Fruit fly (Drosophila melanogaster) whole organism, embryonic: Measurements from ENCODE around the gene Acn.

Experiments
- B-H2 ChIP-seq: fragments of 200-800 bp; sonication (Bioruptor generic); optimal IDR thresholded peaks from 2 replicates; lab custom pipeline; 2018; ENCODE audit warnings: missing biosample characterization, mild to moderate bottlenecking, missing genetic modification characterization
- CG10147 ChIP-seq: fragments of 200-800 bp; sonication (Bioruptor generic); optimal IDR thresholded peaks from 2 replicates; lab custom pipeline; 2019; ENCODE audit warnings: missing biosample characterization, mild to moderate bottlenecking, missing genetic modification characterization, moderate library complexity
- CG10543 ChIP-seq: fragments of 200-800 bp; sonication (Bioruptor generic); optimal IDR thresholded peaks from 3 replicates; lab custom pipeline; 2017; ENCODE audit warnings: missing biosample characterization, mild to moderate bottlenecking, missing genetic modification characterization, moderate library complexity
- CG12104 ChIP-seq: fragments of 200-800 bp; sonication (Bioruptor generic); optimal IDR thresholded peaks from 3 replicates; lab custom pipeline; 2016; ENCODE audit warnings: missing biosample characterization, missing genetic modification characterization
- CG12236 ChIP-seq: fragments of 200-800 bp; sonication (Bioruptor generic); optimal IDR thresholded peaks from 2 replicates; lab custom pipeline; 2016; ENCODE audit warnings: missing biosample characterization, missing genetic modification characterization
- CG13296 ChIP-seq: fragments of 200-800 bp; sonication (Bioruptor generic); optimal IDR thresholded peaks from 3 replicates; lab custom pipeline; 2018; ENCODE audit warnings: missing biosample characterization, mild to moderate bottlenecking, missing genetic modification characterization
- CG14965 ChIP-seq: fragments of 200-800 bp; sonication (Bioruptor generic); optimal IDR thresholded peaks from 2 replicates; lab custom pipeline; 2016; ENCODE audit warnings: missing biosample characterization, missing genetic modification characterization, borderline replicate concordance
- CG15696 ChIP-seq: fragments of 200-800 bp; sonication (Bioruptor generic); optimal IDR thresholded peaks from 2 replicates; lab custom pipeline; 2019; ENCODE audit warnings: missing biosample characterization, mild to moderate bottlenecking, missing genetic modification characterization, moderate library complexity
- CG16815 ChIP-seq: fragments of 200-800 bp; sonication (Bioruptor generic); optimal IDR thresholded peaks from 3 replicates; lab custom pipeline; 2017; ENCODE audit warnings: missing biosample characterization, mild to moderate bottlenecking, missing genetic modification characterization
- CG17359 ChIP-seq: fragments of 200-800 bp; sonication (Bioruptor generic); optimal IDR thresholded peaks from 3 replicates; lab custom pipeline; 2018; ENCODE audit warnings: missing biosample characterization, mild to moderate bottlenecking, missing genetic modification characterization, moderate library complexity
- CG17361 ChIP-seq: fragments of 200-800 bp; sonication (Bioruptor generic); IDR thresholded peaks from 3 replicates; pipeline ENCODE4 v1.3.6; 2022; ENCODE audit warnings: missing biosample characterization, missing genetic modification characterization
- CG17612 ChIP-seq: fragments of 200-800 bp; sonication (Bioruptor generic); IDR thresholded peaks from 2 replicates; pipeline ENCODE4 v1.3.6; 2022; ENCODE audit warnings: missing biosample characterization, missing genetic modification characterization
- CG2116 ChIP-seq: fragments of 200-800 bp; sonication (Bioruptor generic); optimal IDR thresholded peaks from 3 replicates; lab custom pipeline; 2018; ENCODE audit warnings: missing biosample characterization, mild to moderate bottlenecking, missing genetic modification characterization
- CG30431 ChIP-seq: fragments of 200-800 bp; sonication (Bioruptor generic); optimal IDR thresholded peaks from 2 replicates; lab custom pipeline; 2017; ENCODE audit warnings: missing biosample characterization, missing genetic modification characterization
- CG32772 ChIP-seq: fragments of 200-800 bp; sonication (Bioruptor generic); IDR thresholded peaks from 2 replicates; pipeline ENCODE4 v1.3.6; 2022; ENCODE audit warnings: missing biosample characterization, missing genetic modification characterization
- CG3281 ChIP-seq: fragments of 200-800 bp; sonication (Bioruptor generic); optimal IDR thresholded peaks from 3 replicates; lab custom pipeline; 2017; ENCODE audit warnings: missing biosample characterization, mild to moderate bottlenecking, missing genetic modification characterization
- CG34224 ChIP-seq: fragments of 200-800 bp; sonication (Bioruptor generic); IDR thresholded peaks from 3 replicates; pipeline ENCODE4 v1.3.6; 2022; ENCODE audit warnings: missing biosample characterization, missing genetic modification characterization; ENCODE audit not compliant: partially characterized antibody
- CG4820 ChIP-seq: fragments of 200-800 bp; sonication (Bioruptor generic); optimal IDR thresholded peaks from 3 replicates; lab custom pipeline; 2016; ENCODE audit warnings: missing biosample characterization, missing genetic modification characterization
- CG5953 ChIP-seq: fragments of 200-800 bp; sonication (Bioruptor generic); IDR thresholded peaks from 2 replicates; pipeline ENCODE4 v1.3.6; 2022; ENCODE audit warnings: missing biosample characterization, missing genetic modification characterization
- CG7556 ChIP-seq: fragments of 200-800 bp; sonication (Bioruptor generic); optimal IDR thresholded peaks from 2 replicates; lab custom pipeline; 2017; ENCODE audit warnings: missing biosample characterization, mild to moderate bottlenecking, missing genetic modification characterization
- CG7987 ChIP-seq: fragments of 200-800 bp; sonication (Bioruptor generic); optimal IDR thresholded peaks from 2 replicates; lab custom pipeline; 2018; ENCODE audit warnings: missing biosample characterization, mild to moderate bottlenecking, missing genetic modification characterization, moderate library complexity
- CG9727 ChIP-seq: fragments of 200-800 bp; sonication (Bioruptor generic); optimal IDR thresholded peaks from 3 replicates; lab custom pipeline; 2017; ENCODE audit warnings: missing biosample characterization, mild to moderate bottlenecking, missing genetic modification characterization
- Dip2 ChIP-seq: fragments of 200-800 bp; sonication (Bioruptor generic); IDR thresholded peaks from 2 replicates; pipeline ENCODE4 v1.3.6; 2022; ENCODE audit warnings: missing biosample characterization, missing genetic modification characterization
- HmgD ChIP-seq: fragments of 200-800 bp; sonication (Bioruptor generic); optimal IDR thresholded peaks from 3 replicates; lab custom pipeline; 2016; ENCODE audit warnings: missing biosample characterization, missing genetic modification characterization
- MBD-R2 ChIP-seq: fragments of 200-800 bp; sonication (Bioruptor generic); IDR thresholded peaks from 2 replicates; pipeline ENCODE4 v1.3.6; 2022; ENCODE audit warnings: missing biosample characterization, missing genetic modification characterization
- MTF-1 ChIP-seq: fragments of 200-800 bp; sonication (Bioruptor generic); optimal IDR thresholded peaks from 2 replicates; lab custom pipeline; 2018; ENCODE audit warnings: missing biosample characterization, mild to moderate bottlenecking, missing genetic modification characterization, borderline replicate concordance
- Mad ChIP-seq: fragments of 200-800 bp; sonication (Bioruptor generic); optimal IDR thresholded peaks from 2 replicates; lab custom pipeline; 2016; ENCODE audit warnings: missing biosample characterization, missing genetic modification characterization
- Mrtf ChIP-seq: fragments of 200-800 bp; sonication (Bioruptor generic); IDR thresholded peaks from 3 replicates; pipeline ENCODE4 v1.3.6; 2022; ENCODE audit warnings: missing biosample characterization, missing genetic modification characterization
- NfI ChIP-seq: fragments of 200-800 bp; sonication (Bioruptor generic); optimal IDR thresholded peaks from 3 replicates; lab custom pipeline; 2018; ENCODE audit warnings: missing biosample characterization, mild to moderate bottlenecking, missing genetic modification characterization, moderate library complexity
- Pdp1 ChIP-seq, 2 experiments: fragments of 200-800 bp; sonication (Bioruptor generic); optimal IDR thresholded peaks; 3 replicates each; lab custom pipeline; 2016; ENCODE audit warnings: missing biosample characterization in 2 of 2, missing genetic modification characterization in 2 of 2, mild to moderate bottlenecking in 1 of 2, moderate library complexity in 1 of 2
- Ptx1 ChIP-seq: fragments of 200-800 bp; sonication (Bioruptor generic); IDR thresholded peaks from 2 replicates; pipeline ENCODE4 v1.3.6; 2022; ENCODE audit warnings: missing biosample characterization, missing genetic modification characterization
- Ravus ChIP-seq: fragments of 200-800 bp; sonication (Bioruptor generic); IDR thresholded peaks from 2 replicates; pipeline ENCODE4 v1.3.6; 2022; ENCODE audit warnings: missing biosample characterization, missing genetic modification characterization
- Sry-δ ChIP-seq: fragments of 200-800 bp; sonication (Bioruptor generic); optimal IDR thresholded peaks from 2 replicates; lab custom pipeline; 2016; ENCODE audit warnings: missing biosample characterization, missing genetic modification characterization
- Taf1 ChIP-seq: fragments of 200-800 bp; sonication (Bioruptor generic); IDR thresholded peaks from 2 replicates; pipeline ENCODE4 v1.3.6; 2022; ENCODE audit warnings: missing biosample characterization, missing genetic modification characterization
- ase ChIP-seq: fragments of 200-800 bp; sonication (Bioruptor generic); IDR thresholded peaks from 3 replicates; pipeline ENCODE4 v1.3.6; 2022; ENCODE audit warnings: missing biosample characterization, missing genetic modification characterization
- cg ChIP-seq: fragments of 200-800 bp; sonication (Bioruptor generic); optimal IDR thresholded peaks from 3 replicates; lab custom pipeline; 2019; ENCODE audit warnings: missing biosample characterization, mild to moderate bottlenecking, missing genetic modification characterization, moderate library complexity
- chif ChIP-seq, 2 experiments: fragments of 200-800 bp; sonication (Bioruptor generic); optimal IDR thresholded peaks; 3 replicates each; lab custom pipeline; 2016; ENCODE audit warnings: missing biosample characterization in 2 of 2, missing genetic modification characterization in 2 of 2
- ci ChIP-seq: fragments of 200-800 bp; sonication (Bioruptor generic); IDR thresholded peaks from 3 replicates; pipeline ENCODE4 v1.3.6; 2022; ENCODE audit warnings: missing biosample characterization, missing genetic modification characterization
- danr ChIP-seq: fragments of 200-800 bp; sonication (Bioruptor generic); IDR thresholded peaks from 2 replicates; pipeline ENCODE4 v1.3.6; 2022; ENCODE audit warnings: missing biosample characterization, missing genetic modification characterization
- dati ChIP-seq: fragments of 200-800 bp; sonication (Bioruptor generic); IDR thresholded peaks from 2 replicates; pipeline ENCODE4 v1.3.6; 2022; ENCODE audit warnings: missing biosample characterization, missing genetic modification characterization
- dm ChIP-seq: fragments of 200-800 bp; sonication (Bioruptor generic); optimal IDR thresholded peaks from 3 replicates; lab custom pipeline; 2016; ENCODE audit warnings: missing biosample characterization, missing genetic modification characterization
- dmrt99B ChIP-seq: fragments of 200-800 bp; sonication (Bioruptor generic); optimal IDR thresholded peaks from 2 replicates; lab custom pipeline; 2018; ENCODE audit warnings: missing biosample characterization, mild to moderate bottlenecking, missing genetic modification characterization, moderate library complexity
- fd96Cb ChIP-seq: fragments of 200-800 bp; sonication (Bioruptor generic); optimal IDR thresholded peaks from 2 replicates; lab custom pipeline; 2018; ENCODE audit warnings: missing biosample characterization, mild to moderate bottlenecking, missing genetic modification characterization, moderate library complexity
- inv ChIP-seq: fragments of 200-800 bp; sonication (Bioruptor generic); IDR thresholded peaks from 2 replicates; pipeline ENCODE4 v1.3.6; 2022; ENCODE audit warnings: missing biosample characterization, missing genetic modification characterization; ENCODE audit not compliant: partially characterized antibody
- luna ChIP-seq: fragments of 200-800 bp; sonication (Bioruptor generic); optimal IDR thresholded peaks from 2 replicates; lab custom pipeline; 2016; ENCODE audit warnings: missing biosample characterization, missing genetic modification characterization
- p53 ChIP-seq: fragments of 200-800 bp; sonication (Bioruptor generic); optimal IDR thresholded peaks from 2 replicates; lab custom pipeline; 2016; ENCODE audit warnings: missing biosample characterization, missing genetic modification characterization
- pros ChIP-seq: fragments of 200-800 bp; sonication (Bioruptor generic); optimal IDR thresholded peaks from 3 replicates; lab custom pipeline; 2019; ENCODE audit warnings: missing biosample characterization, mild to moderate bottlenecking, missing genetic modification characterization, moderate library complexity
- pum ChIP-seq: fragments of 200-800 bp; sonication (Bioruptor generic); optimal IDR thresholded peaks from 2 replicates; lab custom pipeline; 2016; ENCODE audit warnings: missing biosample characterization, missing genetic modification characterization
- sc ChIP-seq, 3 experiments: fragments of >200 bp in 2 of 3; fragments of 200-800 bp in 1 of 3; sonication (Bioruptor generic) in 1 of 3; optimal IDR thresholded peaks; 2 replicates in 2 of 3; 3 replicates in 1 of 3; lab custom pipeline; 2017; ENCODE audit warnings: mild to moderate bottlenecking in 1 of 3, missing biosample characterization in 1 of 3, missing genetic modification characterization in 1 of 3, missing genetic modification reagents in 1 of 3
- sob ChIP-seq: fragments of 200-800 bp; sonication (Bioruptor generic); IDR thresholded peaks from 2 replicates; pipeline ENCODE4 v1.3.6; 2022; ENCODE audit warnings: missing biosample characterization, missing genetic modification characterization
- tna ChIP-seq: fragments of 200-800 bp; sonication (Bioruptor generic); IDR thresholded peaks from 2 replicates; pipeline ENCODE4 v1.3.6; 2022; ENCODE audit warnings: missing biosample characterization, missing genetic modification characterization; ENCODE audit not compliant: partially characterized antibody

Acn gene

DNA sequence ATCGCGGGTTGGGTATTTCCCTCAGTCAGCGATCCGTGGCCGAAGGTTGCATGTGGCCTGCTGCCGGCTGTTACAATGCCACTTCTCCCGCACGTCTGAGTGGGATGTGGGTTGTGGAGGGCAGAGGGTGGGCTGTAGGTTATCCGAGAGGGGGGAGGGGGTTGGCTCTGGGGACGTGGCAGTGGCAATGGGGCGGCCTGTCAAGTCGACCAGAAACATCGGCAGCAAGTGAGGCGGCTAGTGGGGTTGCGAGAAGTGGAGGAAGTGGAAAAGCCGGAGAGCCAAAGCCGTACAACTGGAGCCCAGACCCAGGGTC lies 20.5 kb upstream of the Acn start:
- TF ChIP-seq sob (GFP tag; lab: Robert Waterston, UW) (no peak), CG17359 (tag; lab: Kevin White, UChicago) (no peak), NfI (GFP tag; lab: Kevin White, UChicago) (no peak), Mrtf (GFP tag; lab: Robert Waterston, UW) (no peak), Taf1 (GFP tag; lab: Robert Waterston, UW) (no peak), CG17612 (GFP tag; lab: Robert Waterston, UW) (no peak), dmrt99B (tag; lab: Kevin White, UChicago) (no peak), B-H2 (GFP tag; lab: Kevin White, UChicago) (no peak), CG12104 (GFP tag; lab: Kevin White, UChicago) (peak; percentile 23), CG3281 (GFP tag; lab: Kevin White, UChicago) (no peak), CG10147 (no peak), CG7987 (no peak), CG9727 (GFP tag; lab: Kevin White, UChicago) (no peak), Ravus (GFP tag; lab: Robert Waterston, UW) (no peak), Sry-δ (GFP tag; lab: Kevin White, UChicago) (no peak), MBD-R2 (no peak), luna (GFP tag; lab: Kevin White, UChicago) (no peak), cg (no peak), CG32772 (GFP tag; lab: Robert Waterston, UW) (0 out of 2 replicates have a peak, but pooled peaks have one; percentile 0), CG30431 (no peak), tna (GFP tag; lab: Robert Waterston, UW) (no peak), p53 (no peak), CG4820 (no peak), CG2116 (GFP tag; lab: Kevin White, UChicago) (no peak), Ptx1 (GFP tag; lab: Robert Waterston, UW) (no peak), CG14965 (GFP tag; lab: Kevin White, UChicago) (no peak), ci (GFP tag; lab: Robert Waterston, UW) (no peak), pum (no peak), CG15696 (tag; lab: Kevin White, UChicago) (no peak), danr (no peak), CG13296 (GFP tag; lab: Kevin White, UChicago) (no peak), ase (GFP tag; lab: Robert Waterston, UW) (no peak), inv (GFP tag; lab: Robert Waterston, UW) (no peak), Mad (GFP tag; lab: Kevin White, UChicago) (no peak), CG10543 (GFP tag; lab: Kevin White, UChicago) (peak; percentile 60), fd96Cb (tag; lab: Kevin White, UChicago) (no peak), CG34224 (GFP tag; lab: Robert Waterston, UW) (no peak), Pdp1 (GFP tag; optimal IDR thresholded peaks at IDR 0.05; lab: Kevin White, UChicago) (no peak), MTF-1 (no peak), CG16815 (no peak), CG7556 (GFP tag; lab: Kevin White, UChicago) (peak; percentile 60), dm (GFP tag; lab: Kevin White, UChicago) (no peak), Dip2 (GFP tag; lab: Robert Waterston, UW) (no peak), CG12236 (GFP tag; lab: Kevin White, UChicago) (no peak), CG5953 (GFP tag; lab: Robert Waterston, UW) (no peak), sc (optimal IDR thresholded peaks at IDR 0.05; lab: Kevin White, UChicago) (no peak), sc (GFP tag; optimal IDR thresholded peaks at IDR 0.05; lab: Kevin White, UChicago) (no peak), CG17361 (peak; percentile 24; the same call in 1 of the 3 replicates), pros (GFP tag; lab: Kevin White, UChicago) (no peak), dati (GFP tag; lab: Robert Waterston, UW) (no peak), chif (GFP tag; optimal IDR thresholded peaks at IDR 0.05; lab: Kevin White, UChicago) (no peak), HmgD (GFP tag; lab: Kevin White, UChicago) (no peak)
